Worm (Caenorhabditis elegans) whole organism, young adult: Measurements from ENCODE around the gene R13H9.6.
"Not testable (repeated sequence)": the region's sequence is repeated elsewhere in the genome, so short reads cannot be mapped to it uniquely, and the experiment has no call there.

Experiments
- D2030.7 ChIP-seq: fragments of 200-800 bp; sonication (Bioruptor generic); IDR thresholded peaks from 2 replicates; pipeline ENCODE4 v1.3.6; 2022; ENCODE audit warnings: missing genetic modification reagents, missing genetic modification characterization, missing compliant biosample characterization
- F57C9.4 ChIP-seq: sonication (generic microtip); optimal IDR thresholded peaks from 2 replicates; lab custom pipeline; 2017; ENCODE audit warnings: mild to moderate bottlenecking, missing genetic modification characterization, missing compliant biosample characterization
- dpl-1 ChIP-seq: fragments of 150-350 bp; optimal IDR thresholded peaks from 2 replicates; lab custom pipeline; 2014; ENCODE audit warnings: missing biosample characterization, missing genetic modification reagents, missing genetic modification characterization
- lir-1 ChIP-seq: fragments of 200-800 bp; sonication (Bioruptor generic); conservative IDR thresholded peaks from 2 replicates; pipeline ENCODE4 v1.3.6; 2022; ENCODE audit warnings: missing genetic modification reagents, missing genetic modification characterization, missing compliant biosample characterization
- mxl-1 ChIP-seq: sonication (generic microtip); optimal IDR thresholded peaks from 2 replicates; lab custom pipeline; 2016; ENCODE audit warnings: missing genetic modification characterization, missing compliant biosample characterization
- pha-4 ChIP-seq: fragments of 150-350 bp; sonication (generic microtip); optimal IDR thresholded peaks from 2 replicates; lab custom pipeline; 2014; ENCODE audit warnings: missing biosample characterization, missing genetic modification reagents, missing genetic modification characterization
- snpc-4 ChIP-seq, 5 experiments: fragments of 150-350 bp in 1 of 5; sonication (generic microtip) in 4 of 5; optimal IDR thresholded peaks; 2 replicates each; lab custom pipeline; 2014 to 2018; ENCODE audit warnings: missing genetic modification characterization in 5 of 5, missing biosample characterization in 3 of 5, antibody characterized with exemption in 2 of 5, mild to moderate bottlenecking in 2 of 5, missing compliant biosample characterization in 2 of 5, missing genotype in 2 of 5, moderate library complexity in 2 of 5, missing genetic modification reagents in 1 of 5
- unc-62 ChIP-seq: fragments of 150-350 bp; optimal IDR thresholded peaks from 2 replicates; lab custom pipeline; 2014; ENCODE audit warnings: missing biosample characterization, missing genetic modification reagents, missing genetic modification characterization
- zim-3 ChIP-seq: sonication (generic microtip); optimal IDR thresholded peaks from 2 replicates; lab custom pipeline; 2017; ENCODE audit warnings: mild to moderate bottlenecking, missing genetic modification characterization, moderate library complexity, missing compliant biosample characterization

DNA sequence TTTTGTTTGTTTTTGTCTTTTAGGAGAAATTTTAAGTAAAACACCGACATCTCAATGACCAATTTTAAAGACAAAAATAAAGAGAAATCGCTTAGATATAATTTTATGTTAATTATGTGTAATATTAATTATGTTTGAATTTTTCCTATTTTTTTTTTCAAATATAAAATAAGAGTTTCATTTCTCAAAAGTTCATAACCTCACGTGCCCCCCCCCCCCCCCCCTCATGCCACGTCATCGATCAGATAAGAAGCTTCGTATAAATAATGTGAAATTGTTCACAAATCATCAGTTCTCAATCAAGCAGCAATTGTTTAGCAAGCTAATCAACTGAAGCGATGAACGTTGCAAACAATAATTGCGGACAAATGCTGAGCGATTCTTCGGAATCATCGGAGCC lies 2.2 kb upstream of the R13H9.6 start, which contains the start of gene C02B10.6:
- TF ChIP-seq pha-4 (tag; lab: Kevin White, UChicago); unc-62 (GFP tag; lab: Kevin White, UChicago); snpc-4 (GFP tag; optimal IDR thresholded peaks at IDR 0.05; lab: Kevin White, UChicago); snpc-4 (tag; optimal IDR thresholded peaks at IDR 0.05; lab: Kevin White, UChicago); D2030.7 (GFP tag; lab: Robert Waterston, UW); zim-3 (tag; lab: Kevin White, UChicago); mxl-1 (tag; lab: Kevin White, UChicago); dpl-1 (GFP tag; lab: Kevin White, UChicago); F57C9.4 (tag; lab: Kevin White, UChicago); lir-1 (GFP tag; lab: Robert Waterston, UW): not testable (repeated sequence)
